Fruit fly (Drosophila melanogaster) whole organism, embryonic: ENCODE data around the gene CG13113.

Experiments used
- Ada2b ChIP-seq: fragments of 200-800 bp; sonication (Bioruptor generic); IDR thresholded peaks from 2 replicates; pipeline ENCODE4 v1.3.6; 2022; ENCODE audit warnings: missing biosample characterization, missing genetic modification characterization
- Atf6 ChIP-seq: fragments of 200-800 bp; sonication (Bioruptor generic); IDR thresholded peaks from 2 replicates; pipeline ENCODE4 v1.3.6; 2022; ENCODE audit warnings: missing biosample characterization, missing genetic modification characterization
- Blimp-1 ChIP-seq: fragments of 200-800 bp; sonication (Bioruptor generic); optimal IDR thresholded peaks from 3 replicates; lab custom pipeline; 2018; ENCODE audit warnings: missing biosample characterization, missing genetic modification characterization, mild to moderate bottlenecking, moderate library complexity, missing genetic modification reagents
- CG10274 ChIP-seq: fragments of 200-800 bp; sonication (Bioruptor generic); optimal IDR thresholded peaks from 3 replicates; lab custom pipeline; 2017; ENCODE audit warnings: missing biosample characterization, mild to moderate bottlenecking, missing genetic modification characterization
- CG10959 ChIP-seq: fragments of 200-800 bp; sonication (Bioruptor generic); IDR thresholded peaks from 2 replicates; pipeline ENCODE4 v1.3.6; 2022; ENCODE audit warnings: missing biosample characterization, missing genetic modification characterization
- CG11247 ChIP-seq: fragments of 200-800 bp; sonication (Bioruptor generic); IDR thresholded peaks from 2 replicates; pipeline ENCODE4 v1.3.6; 2022; ENCODE audit warnings: missing biosample characterization, missing genetic modification characterization
- CG11504 ChIP-seq: fragments of 200-800 bp; sonication (Bioruptor generic); optimal IDR thresholded peaks from 3 replicates; lab custom pipeline; 2019; ENCODE audit warnings: missing biosample characterization, mild to moderate bottlenecking, missing genetic modification characterization, moderate library complexity
- CG13287 ChIP-seq: fragments of 200-800 bp; sonication (Bioruptor generic); IDR thresholded peaks from 2 replicates; pipeline ENCODE4 v1.3.6; 2022; ENCODE audit warnings: missing biosample characterization, missing genetic modification characterization; ENCODE audit not compliant: partially characterized antibody
- CG15011 ChIP-seq: fragments of 200-800 bp; sonication (Bioruptor generic); optimal IDR thresholded peaks from 3 replicates; lab custom pipeline; 2018; ENCODE audit warnings: missing biosample characterization, mild to moderate bottlenecking, missing genetic modification characterization
- CG16813 ChIP-seq: fragments of 200-800 bp; sonication (Bioruptor generic); IDR thresholded peaks from 3 replicates; pipeline ENCODE4 v1.3.6; 2022; ENCODE audit warnings: missing biosample characterization, missing genetic modification characterization; ENCODE audit not compliant: partially characterized antibody
- CG17568 ChIP-seq: fragments of 200-800 bp; sonication (Bioruptor generic); optimal IDR thresholded peaks from 2 replicates; lab custom pipeline; 2018; ENCODE audit warnings: missing biosample characterization, mild to moderate bottlenecking, missing genetic modification characterization, moderate library complexity
- CG33213 ChIP-seq: fragments of 200-800 bp; sonication (Bioruptor generic); optimal IDR thresholded peaks from 3 replicates; lab custom pipeline; 2016; ENCODE audit warnings: missing biosample characterization, missing genetic modification characterization
- CG4360 ChIP-seq: fragments of 200-800 bp; sonication (Bioruptor generic); IDR thresholded peaks from 2 replicates; pipeline ENCODE4 v1.3.6; 2022; ENCODE audit warnings: missing biosample characterization, missing genetic modification characterization
- CG6689 ChIP-seq: fragments of 200-800 bp; sonication (Bioruptor generic); IDR thresholded peaks from 2 replicates; pipeline ENCODE4 v1.3.6; 2022; ENCODE audit warnings: missing biosample characterization, missing genetic modification characterization
- CG6765 ChIP-seq: fragments of 200-800 bp; sonication (Bioruptor generic); optimal IDR thresholded peaks from 3 replicates; lab custom pipeline; 2017; ENCODE audit warnings: missing biosample characterization, mild to moderate bottlenecking, missing genetic modification characterization
- CG6791 ChIP-seq: fragments of 200-800 bp; sonication (Bioruptor generic); IDR thresholded peaks from 3 replicates; pipeline ENCODE4 v1.3.6; 2022; ENCODE audit warnings: missing biosample characterization, missing genetic modification characterization; ENCODE audit not compliant: partially characterized antibody
- CG9797 ChIP-seq: fragments of 200-800 bp; sonication (Bioruptor generic); optimal IDR thresholded peaks from 3 replicates; lab custom pipeline; 2018; ENCODE audit warnings: missing biosample characterization, mild to moderate bottlenecking, missing genetic modification characterization
- D19B ChIP-seq: fragments of 200-800 bp; sonication (Bioruptor generic); optimal IDR thresholded peaks from 2 replicates; lab custom pipeline; 2017; ENCODE audit warnings: missing biosample characterization, mild to moderate bottlenecking, missing genetic modification characterization
- Dip2 ChIP-seq: fragments of 200-800 bp; sonication (Bioruptor generic); IDR thresholded peaks from 2 replicates; pipeline ENCODE4 v1.3.6; 2022; ENCODE audit warnings: missing biosample characterization, missing genetic modification characterization
- Dp ChIP-seq: fragments of 200-800 bp; sonication (Bioruptor generic); optimal IDR thresholded peaks from 2 replicates; lab custom pipeline; 2018; ENCODE audit warnings: missing biosample characterization, mild to moderate bottlenecking, missing genetic modification characterization, moderate library complexity
- Eip74EF ChIP-seq, 2 experiments: fragments of 200-800 bp in 1 of 2; fragments of >200 bp in 1 of 2; sonication (Bioruptor generic) in 1 of 2; optimal IDR thresholded peaks; 2 replicates each; lab custom pipeline; 2017 to 2019; ENCODE audit warnings: missing biosample characterization in 2 of 2, missing genetic modification characterization in 2 of 2, mild to moderate bottlenecking in 1 of 2, moderate library complexity in 1 of 2
- HLHmδ ChIP-seq: fragments of 200-800 bp; sonication (Bioruptor generic); optimal IDR thresholded peaks from 2 replicates; lab custom pipeline; 2018; ENCODE audit warnings: missing biosample characterization, mild to moderate bottlenecking, missing genetic modification characterization, moderate library complexity
- Mrtf ChIP-seq: fragments of 200-800 bp; sonication (Bioruptor generic); IDR thresholded peaks from 3 replicates; pipeline ENCODE4 v1.3.6; 2022; ENCODE audit warnings: missing biosample characterization, missing genetic modification characterization
- NFAT ChIP-seq: fragments of 200-800 bp; sonication (Bioruptor generic); IDR thresholded peaks from 2 replicates; pipeline ENCODE4 v1.3.6; 2022; ENCODE audit warnings: missing biosample characterization, missing genetic modification characterization
- Nf-YA ChIP-seq: fragments of 200-800 bp; sonication (Bioruptor generic); IDR thresholded peaks from 2 replicates; pipeline ENCODE4 v1.3.6; 2022; ENCODE audit warnings: missing biosample characterization, missing genetic modification characterization
- Pdp1 ChIP-seq, 2 experiments: fragments of 200-800 bp; sonication (Bioruptor generic); optimal IDR thresholded peaks; 3 replicates each; lab custom pipeline; 2016; ENCODE audit warnings: missing biosample characterization in 2 of 2, missing genetic modification characterization in 2 of 2, mild to moderate bottlenecking in 1 of 2, moderate library complexity in 1 of 2
- Sry-β ChIP-seq: fragments of 200-800 bp; sonication (Bioruptor generic); optimal IDR thresholded peaks from 2 replicates; lab custom pipeline; 2018; ENCODE audit warnings: missing biosample characterization, mild to moderate bottlenecking, missing genetic modification characterization, moderate library complexity
- Ssrp ChIP-seq: fragments of 200-800 bp; sonication (Bioruptor generic); optimal IDR thresholded peaks from 2 replicates; lab custom pipeline; 2018; ENCODE audit warnings: missing biosample characterization, mild to moderate bottlenecking, missing genetic modification characterization, moderate library complexity
- Stat92E ChIP-seq, 3 experiments: fragments of >200 bp in 2 of 3; fragments of 200-800 bp in 1 of 3; sonication (Bioruptor generic) in 1 of 3; optimal IDR thresholded peaks; 2 replicates each; lab custom pipeline; 2017 to 2019; ENCODE audit warnings: missing biosample characterization in 3 of 3, missing genetic modification characterization in 3 of 3, mild to moderate bottlenecking in 1 of 3, moderate library complexity in 1 of 3
- TFAM ChIP-seq: fragments of 200-800 bp; sonication (Bioruptor generic); optimal IDR thresholded peaks from 2 replicates; lab custom pipeline; 2017; ENCODE audit warnings: missing biosample characterization, missing genetic modification characterization, inconsistent platforms
- Xrp1 ChIP-seq: fragments of 200-800 bp; sonication (Bioruptor generic); IDR thresholded peaks from 2 replicates; pipeline ENCODE4 v1.3.6; 2022; ENCODE audit warnings: missing biosample characterization, missing genetic modification characterization
- ab ChIP-seq: fragments of 200-800 bp; sonication (Bioruptor generic); optimal IDR thresholded peaks from 2 replicates; lab custom pipeline; 2016; ENCODE audit warnings: missing biosample characterization, missing genetic modification characterization
- amos ChIP-seq: fragments of 200-800 bp; sonication (Bioruptor generic); IDR thresholded peaks from 2 replicates; pipeline ENCODE4 v1.3.6; 2022; ENCODE audit warnings: missing biosample characterization, missing genetic modification characterization; ENCODE audit not compliant: partially characterized antibody
- aop ChIP-seq: fragments of 200-800 bp; sonication (Bioruptor generic); IDR thresholded peaks from 2 replicates; pipeline ENCODE4 v1.3.6; 2022; ENCODE audit warnings: missing biosample characterization, missing genetic modification characterization
- bcd ChIP-seq: fragments of 200-800 bp; sonication (Bioruptor generic); optimal IDR thresholded peaks from 2 replicates; lab custom pipeline; 2017; ENCODE audit warnings: missing biosample characterization, mild to moderate bottlenecking, missing genetic modification characterization
- cg ChIP-seq: fragments of 200-800 bp; sonication (Bioruptor generic); optimal IDR thresholded peaks from 3 replicates; lab custom pipeline; 2019; ENCODE audit warnings: missing biosample characterization, mild to moderate bottlenecking, missing genetic modification characterization, moderate library complexity
- cwo ChIP-seq: fragments of 200-800 bp; sonication (Bioruptor generic); optimal IDR thresholded peaks from 3 replicates; lab custom pipeline; 2017; ENCODE audit warnings: missing biosample characterization, missing genetic modification characterization, mild to moderate bottlenecking, moderate library complexity, missing genetic modification reagents
- dan ChIP-seq: fragments of 200-800 bp; sonication (Bioruptor generic); IDR thresholded peaks from 2 replicates; pipeline ENCODE4 v1.3.6; 2022; ENCODE audit warnings: missing biosample characterization, missing genetic modification characterization
- dmrt99B ChIP-seq: fragments of 200-800 bp; sonication (Bioruptor generic); optimal IDR thresholded peaks from 2 replicates; lab custom pipeline; 2018; ENCODE audit warnings: missing biosample characterization, mild to moderate bottlenecking, missing genetic modification characterization, moderate library complexity
- en ChIP-seq: fragments of 200-800 bp; sonication (Bioruptor generic); optimal IDR thresholded peaks from 2 replicates; lab custom pipeline; 2016; ENCODE audit warnings: missing biosample characterization, missing genetic modification characterization
- eve ChIP-seq, 2 experiments: fragments of >200 bp; optimal IDR thresholded peaks; 2 replicates each; lab custom pipeline; 2017; ENCODE audit warnings: missing biosample characterization in 2 of 2, missing genetic modification characterization in 2 of 2
- kay ChIP-seq: fragments of 200-800 bp; sonication (Bioruptor generic); optimal IDR thresholded peaks from 2 replicates; lab custom pipeline; 2016; ENCODE audit warnings: missing biosample characterization, missing genetic modification characterization
- nerfin-1 ChIP-seq: fragments of 200-800 bp; sonication (Bioruptor generic); optimal IDR thresholded peaks from 3 replicates; lab custom pipeline; 2019; ENCODE audit warnings: missing biosample characterization, mild to moderate bottlenecking, missing genetic modification characterization, moderate library complexity
- odd ChIP-seq: fragments of 200-800 bp; sonication (Bioruptor generic); optimal IDR thresholded peaks from 2 replicates; lab custom pipeline; 2017; ENCODE audit warnings: missing biosample characterization, mild to moderate bottlenecking, missing genetic modification characterization
- ssp ChIP-seq: fragments of 200-800 bp; sonication (Bioruptor generic); IDR thresholded peaks from 2 replicates; pipeline ENCODE4 v1.3.6; 2022; ENCODE audit warnings: missing biosample characterization, missing genetic modification characterization
- tgo ChIP-seq: fragments of 200-800 bp; sonication (Bioruptor generic); IDR thresholded peaks from 3 replicates; pipeline ENCODE4 v1.3.6; 2022; ENCODE audit warnings: missing biosample characterization, missing genetic modification characterization
- wek ChIP-seq: fragments of 200-800 bp; sonication (Bioruptor generic); optimal IDR thresholded peaks from 3 replicates; lab custom pipeline; 2018; ENCODE audit warnings: missing biosample characterization, mild to moderate bottlenecking, missing genetic modification characterization, moderate library complexity

The CG13113 gene

DNA sequence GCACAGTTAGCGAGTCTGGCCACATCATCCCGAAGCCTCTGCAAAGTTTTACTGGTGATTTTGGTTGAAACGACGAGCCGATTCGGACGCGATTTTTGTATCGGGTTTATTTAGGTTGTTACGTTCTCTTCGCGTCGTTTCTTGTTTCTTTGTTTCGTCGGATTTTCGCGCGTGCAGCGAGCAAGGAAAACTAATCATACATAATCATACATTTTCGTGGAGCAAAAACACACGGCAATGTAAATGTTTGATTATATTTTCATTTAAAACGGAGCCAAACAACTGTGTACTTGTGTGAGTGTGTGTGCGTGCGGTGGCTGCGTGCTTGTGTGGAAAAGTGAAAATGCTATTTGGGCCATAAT is 48.6 kb upstream of the CG13113 start, which contains the start of gene CG33298 (continued):
- no peak for TF ChIP-seq en (GFP tag; lab: Kevin White, UChicago)
- TF ChIP-seq D19B (GFP tag; lab: Kevin White, UChicago) = no peak
- peak; percentile 21 for TF ChIP-seq CG13287
- TF ChIP-seq Ssrp (tag; lab: Kevin White, UChicago) = no peak
- TF ChIP-seq CG6689 (GFP tag; lab: Robert Waterston, UW) = no peak
- no peak for TF ChIP-seq Xrp1
- no peak for TF ChIP-seq ab
- TF ChIP-seq wek (GFP tag; lab: Kevin White, UChicago) = peak; percentile 93
- peak; percentile 44 for TF ChIP-seq CG17568
- no peak for TF ChIP-seq bcd (GFP tag; lab: Kevin White, UChicago)
- TF ChIP-seq Blimp-1 (GFP tag; lab: Kevin White, UChicago) = peak; percentile 72
- no peak for TF ChIP-seq dan (GFP tag; lab: Robert Waterston, UW)
- no peak for TF ChIP-seq ssp
- no peak for TF ChIP-seq Nf-YA (GFP tag; lab: Robert Waterston, UW)
- TF ChIP-seq Eip74EF (GFP tag; optimal IDR thresholded peaks at IDR 0.05; lab: Kevin White, UChicago) = no peak
- TF ChIP-seq NFAT (GFP tag; lab: Robert Waterston, UW) = no peak
- peak; percentile 16 for TF ChIP-seq cwo (GFP tag; lab: Kevin White, UChicago)
- no peak for TF ChIP-seq Sry-β (GFP tag; lab: Kevin White, UChicago)
- peak; percentile 52; the same call in 1 of the 2 replicates for TF ChIP-seq Atf6 (GFP tag; lab: Robert Waterston, UW)
- no peak for TF ChIP-seq tgo (GFP tag; lab: Robert Waterston, UW)
- peak; percentile 52; the same call in 1 of the 2 replicates for TF ChIP-seq amos (GFP tag; lab: Robert Waterston, UW)
- TF ChIP-seq kay = no peak
- peak; percentile 10 for TF ChIP-seq odd
- TF ChIP-seq CG15011 (GFP tag; lab: Kevin White, UChicago) = no peak
- TF ChIP-seq CG10274 = no peak
- no peak for TF ChIP-seq CG6791 (GFP tag; lab: Robert Waterston, UW)
- TF ChIP-seq CG11247 (GFP tag; lab: Robert Waterston, UW) = no peak
- no peak for TF ChIP-seq CG6765 (GFP tag; lab: Kevin White, UChicago)
- TF ChIP-seq Ada2b (GFP tag; lab: Robert Waterston, UW) = no peak
- TF ChIP-seq CG10959 (GFP tag; lab: Robert Waterston, UW) = no peak
- TF ChIP-seq TFAM = no peak

DNA sequence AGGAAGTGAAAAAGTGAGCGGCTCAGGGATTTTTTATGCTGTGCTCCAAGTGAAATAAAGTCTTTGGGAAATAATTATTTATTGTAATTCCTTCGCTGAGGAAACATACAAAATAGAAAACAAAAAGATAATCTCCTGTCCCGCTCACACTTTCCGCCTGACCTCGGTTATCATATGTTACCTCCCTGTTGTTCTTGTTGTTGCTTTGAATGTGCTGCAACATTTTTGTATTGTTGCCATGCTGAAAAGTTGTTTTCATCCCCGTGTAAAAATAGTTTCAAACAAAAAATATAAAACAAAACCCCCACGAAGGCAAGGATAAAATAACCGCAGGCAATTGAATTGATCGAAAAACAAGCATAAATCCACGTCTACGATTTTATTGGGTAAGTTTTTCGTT is 48.1 kb upstream of the CG13113 start:
- TF ChIP-seq Mrtf (no peak), dmrt99B (tag; lab: Kevin White, UChicago) (no peak), Pdp1 (GFP tag; optimal IDR thresholded peaks at IDR 0.05; lab: Kevin White, UChicago) (peak in 1 of 2 experiments; percentile 7), CG16813 (GFP tag; lab: Robert Waterston, UW) (no peak), CG33213 (GFP tag; lab: Kevin White, UChicago) (no peak), nerfin-1 (tag; lab: Kevin White, UChicago) (peak; percentile 3), HLHmδ (GFP tag; lab: Kevin White, UChicago) (no peak), CG17568 (no peak), CG9797 (GFP tag; lab: Kevin White, UChicago) (no peak), eve (GFP tag; optimal IDR thresholded peaks at IDR 0.05; lab: Kevin White, UChicago) (peak in 1 of 2 experiments; percentile 49), CG4360 (GFP tag; lab: Robert Waterston, UW) (peak; percentile 74), Stat92E (GFP tag; optimal IDR thresholded peaks at IDR 0.05; lab: Kevin White, UChicago) (peak in 1 of 3 experiments; percentile 4), CG10959 (GFP tag; lab: Robert Waterston, UW) (no peak), Eip74EF (GFP tag; optimal IDR thresholded peaks at IDR 0.05; lab: Kevin White, UChicago) (no peak), Dip2 (no peak), CG11504 (peak; percentile 79), Dp (no peak), aop (no peak), cg (GFP tag; lab: Kevin White, UChicago) (no peak)
